Fruit fly (Drosophila melanogaster) whole organism, prepupa: ENCODE results near the gene CG44158.

ENCODE experiments used
- Blimp-1 ChIP-seq: fragments of 200-800 bp; sonication (Bioruptor generic); optimal IDR thresholded peaks from 3 replicates; lab custom pipeline; 2017; ENCODE audit warnings: missing biosample characterization, missing genetic modification characterization, mild to moderate bottlenecking, moderate library complexity, missing genetic modification reagents
- CG10669 ChIP-seq: fragments of 200-800 bp; sonication (Bioruptor generic); optimal IDR thresholded peaks from 3 replicates; lab custom pipeline; 2018; ENCODE audit warnings: missing biosample characterization, mild to moderate bottlenecking, missing genetic modification characterization, moderate library complexity
- CG11902 ChIP-seq: fragments of 200-800 bp; sonication (Bioruptor generic); optimal IDR thresholded peaks from 3 replicates; lab custom pipeline; 2016; ENCODE audit warnings: missing biosample characterization, missing genetic modification characterization
- CG15336 ChIP-seq: fragments of 200-800 bp; sonication (Bioruptor generic); IDR thresholded peaks from 2 replicates; pipeline ENCODE4 v1.3.6; 2022; ENCODE audit warnings: missing biosample characterization, missing genetic modification characterization
- CG16779 ChIP-seq: fragments of 200-800 bp; sonication (Bioruptor generic); optimal IDR thresholded peaks from 3 replicates; lab custom pipeline; 2017; ENCODE audit warnings: missing biosample characterization, mild to moderate bottlenecking, missing genetic modification characterization
- CG3032 ChIP-seq: fragments of 200-800 bp; optimal IDR thresholded peaks from 2 replicates; lab custom pipeline; 2019; ENCODE audit warnings: missing biosample characterization, mild to moderate bottlenecking, missing genetic modification characterization, moderate library complexity
- CG31627 ChIP-seq: fragments of 200-800 bp; sonication (Bioruptor generic); optimal IDR thresholded peaks from 3 replicates; lab custom pipeline; 2016; ENCODE audit warnings: missing biosample characterization, missing genetic modification characterization
- CG3919 ChIP-seq: fragments of 200-800 bp; sonication (Bioruptor generic); optimal IDR thresholded peaks from 3 replicates; lab custom pipeline; 2016; ENCODE audit warnings: missing biosample characterization, missing genetic modification characterization
- CG4318 ChIP-seq: fragments of 200-800 bp; sonication (Bioruptor generic); optimal IDR thresholded peaks from 3 replicates; lab custom pipeline; 2017; ENCODE audit warnings: missing biosample characterization, mild to moderate bottlenecking, missing genetic modification characterization
- CG6163 ChIP-seq: fragments of 200-800 bp; sonication (Bioruptor generic); IDR thresholded peaks from 3 replicates; pipeline ENCODE4 v1.3.6; 2022; ENCODE audit warnings: missing biosample characterization, missing genetic modification characterization
- CG6792 ChIP-seq: fragments of 200-800 bp; sonication (Bioruptor generic); optimal IDR thresholded peaks from 3 replicates; lab custom pipeline; 2016; ENCODE audit warnings: missing biosample characterization, missing genetic modification characterization
- CG6808 ChIP-seq: fragments of 200-800 bp; sonication (Bioruptor generic); optimal IDR thresholded peaks from 3 replicates; lab custom pipeline; 2017; ENCODE audit warnings: missing biosample characterization, missing genetic modification characterization, mild to moderate bottlenecking, moderate library complexity, missing genetic modification reagents
- CG7368 ChIP-seq: fragments of 200-800 bp; sonication (Bioruptor generic); optimal IDR thresholded peaks from 3 replicates; lab custom pipeline; 2016; ENCODE audit warnings: missing biosample characterization, missing genetic modification characterization
- CG8119 ChIP-seq: fragments of 200-800 bp; sonication (Bioruptor generic); IDR thresholded peaks from 3 replicates; pipeline ENCODE4 v1.3.6; 2022; ENCODE audit warnings: missing biosample characterization, missing genetic modification characterization
- CG8319 ChIP-seq: fragments of 200-800 bp; sonication (Bioruptor generic); optimal IDR thresholded peaks from 3 replicates; lab custom pipeline; 2016; ENCODE audit warnings: missing biosample characterization, missing genetic modification characterization
- CG8632 ChIP-seq: fragments of 200-800 bp; sonication (Bioruptor generic); optimal IDR thresholded peaks from 3 replicates; lab custom pipeline; 2016; ENCODE audit warnings: missing biosample characterization, missing genetic modification characterization
- CG9139 ChIP-seq: fragments of 200-800 bp; sonication (Bioruptor generic); optimal IDR thresholded peaks from 3 replicates; lab custom pipeline; 2017; ENCODE audit warnings: missing biosample characterization, mild to moderate bottlenecking, missing genetic modification characterization
- Eip75B ChIP-seq: fragments of 200-800 bp; sonication (Bioruptor generic); optimal IDR thresholded peaks from 3 replicates; lab custom pipeline; 2016; ENCODE audit warnings: missing biosample characterization, missing genetic modification characterization
- Eip93F ChIP-seq: fragments of 200-800 bp; sonication (Bioruptor generic); optimal IDR thresholded peaks from 2 replicates; lab custom pipeline; 2016; ENCODE audit warnings: missing biosample characterization, mild to moderate bottlenecking, missing genetic modification characterization
- Ets21C ChIP-seq: fragments of 200-800 bp; sonication (Bioruptor generic); optimal IDR thresholded peaks from 3 replicates; lab custom pipeline; 2016; ENCODE audit warnings: missing biosample characterization, missing genetic modification characterization
- Ets96B ChIP-seq: fragments of 200-800 bp; optimal IDR thresholded peaks from 2 replicates; lab custom pipeline; 2019; ENCODE audit warnings: missing biosample characterization, mild to moderate bottlenecking, missing genetic modification characterization, moderate library complexity
- Hr38 ChIP-seq: sonication (Bioruptor generic); optimal IDR thresholded peaks from 2 replicates; lab custom pipeline; 2016; ENCODE audit warnings: missing biosample characterization, missing genetic modification characterization
- OdsH ChIP-seq: fragments of 200-800 bp; sonication (Bioruptor generic); optimal IDR thresholded peaks from 3 replicates; lab custom pipeline; 2016; ENCODE audit warnings: missing biosample characterization, missing genetic modification characterization
- Smox ChIP-seq: fragments of 200-800 bp; sonication (Bioruptor generic); optimal IDR thresholded peaks from 3 replicates; lab custom pipeline; 2016; ENCODE audit warnings: missing biosample characterization, missing genetic modification characterization
- Sox102F ChIP-seq: fragments of 200-800 bp; sonication (Bioruptor generic); optimal IDR thresholded peaks from 2 replicates; lab custom pipeline; 2016; ENCODE audit warnings: missing biosample characterization, mild to moderate bottlenecking, missing genetic modification characterization
- Sox14 ChIP-seq: fragments of 200-800 bp; sonication (Bioruptor generic); optimal IDR thresholded peaks from 3 replicates; lab custom pipeline; 2016; ENCODE audit warnings: missing biosample characterization, missing genetic modification characterization
- Sox15 ChIP-seq: fragments of 200-800 bp; sonication (Bioruptor generic); optimal IDR thresholded peaks from 3 replicates; lab custom pipeline; 2016; ENCODE audit warnings: missing biosample characterization, missing genetic modification characterization
- achi ChIP-seq: fragments of 200-800 bp; sonication (Bioruptor generic); optimal IDR thresholded peaks from 3 replicates; lab custom pipeline; 2016; ENCODE audit warnings: missing biosample characterization, missing genetic modification characterization
- acj6 ChIP-seq: fragments of 200-800 bp; sonication (Bioruptor generic); optimal IDR thresholded peaks from 3 replicates; lab custom pipeline; 2016; ENCODE audit warnings: missing biosample characterization, missing genetic modification characterization
- cyc ChIP-seq: fragments of 200-800 bp; sonication (Bioruptor generic); optimal IDR thresholded peaks from 3 replicates; lab custom pipeline; 2016; ENCODE audit warnings: missing biosample characterization, missing genetic modification characterization
- eg ChIP-seq: fragments of 200-800 bp; sonication (Bioruptor generic); IDR thresholded peaks from 3 replicates; pipeline ENCODE4 v1.3.6; 2022; ENCODE audit warnings: missing biosample characterization, missing genetic modification characterization
- esn ChIP-seq: fragments of 200-800 bp; sonication (Bioruptor generic); optimal IDR thresholded peaks from 2 replicates; lab custom pipeline; 2016; ENCODE audit warnings: missing biosample characterization, mild to moderate bottlenecking, missing genetic modification characterization, moderate library complexity
- fd59A ChIP-seq: fragments of 200-800 bp; sonication (Bioruptor generic); optimal IDR thresholded peaks from 2 replicates; lab custom pipeline; 2017; ENCODE audit warnings: missing biosample characterization, mild to moderate bottlenecking, missing genetic modification characterization, missing genetic modification reagents
- fkh ChIP-seq: fragments of 200-800 bp; sonication (Bioruptor generic); optimal IDR thresholded peaks from 3 replicates; lab custom pipeline; 2017; ENCODE audit warnings: missing biosample characterization, mild to moderate bottlenecking, missing genetic modification characterization, moderate library complexity
- lz ChIP-seq: fragments of 200-800 bp; sonication (Bioruptor generic); optimal IDR thresholded peaks from 3 replicates; lab custom pipeline; 2016; ENCODE audit warnings: missing biosample characterization, missing genetic modification characterization
- pdm3 ChIP-seq: fragments of 200-800 bp; sonication (Bioruptor generic); optimal IDR thresholded peaks from 3 replicates; lab custom pipeline; 2016; ENCODE audit warnings: missing biosample characterization, missing genetic modification characterization
- spab ChIP-seq: fragments of 200-800 bp; sonication (Bioruptor generic); optimal IDR thresholded peaks from 2 replicates; lab custom pipeline; 2017; ENCODE audit warnings: missing biosample characterization, mild to moderate bottlenecking, missing genetic modification characterization, missing genetic modification reagents
- ss ChIP-seq, 2 experiments: fragments of 200-800 bp; sonication (Bioruptor generic); optimal IDR thresholded peaks; 2 replicates in 1 of 2; 3 replicates in 1 of 2; lab custom pipeline; 2017 to 2018; ENCODE audit warnings: mild to moderate bottlenecking in 2 of 2, missing biosample characterization in 2 of 2, missing genetic modification characterization in 2 of 2, moderate library complexity in 1 of 2
- svp ChIP-seq: fragments of 200-800 bp; sonication (Bioruptor generic); peaks from one replicate; lab custom pipeline; 2016; ENCODE audit warnings: missing biosample characterization, missing genetic modification characterization
- topi ChIP-seq: fragments of 200-800 bp; sonication (Bioruptor generic); optimal IDR thresholded peaks from 3 replicates; lab custom pipeline; 2016; ENCODE audit warnings: missing biosample characterization, missing genetic modification characterization
- vri ChIP-seq: fragments of 200-800 bp; sonication (Bioruptor generic); optimal IDR thresholded peaks from 3 replicates; lab custom pipeline; 2016; ENCODE audit warnings: missing biosample characterization, mild to moderate bottlenecking, missing genetic modification characterization

CG44158 gene

DNA sequence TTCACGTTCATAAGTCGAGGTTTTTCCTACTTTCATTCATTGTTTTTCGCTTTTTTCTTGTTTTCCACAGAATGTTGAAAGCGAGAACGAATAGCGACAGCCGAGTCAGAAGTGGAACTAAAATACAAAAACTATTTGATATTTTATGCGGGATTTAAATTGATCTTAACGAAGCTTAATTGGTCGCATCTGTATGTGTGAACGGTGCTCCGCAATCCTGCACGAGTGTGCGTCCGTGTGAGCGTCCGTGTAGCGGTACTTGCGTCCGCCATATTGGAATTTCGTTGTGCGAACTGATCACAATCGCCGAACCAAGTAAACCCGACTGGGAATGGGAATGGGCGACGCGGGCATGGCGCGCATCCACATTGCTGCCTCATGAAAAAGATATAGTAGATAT is 23.6 kb downstream of the CG44158 start:
- TF ChIP-seq Blimp-1 (GFP tag; lab: Kevin White, UChicago) (no peak), fkh (GFP tag; lab: Kevin White, UChicago) (no peak), CG7368 (GFP tag; lab: Kevin White, UChicago) (no peak), CG6808 (GFP tag; lab: Kevin White, UChicago) (no peak), vri (no peak), esn (GFP tag; lab: Kevin White, UChicago) (no peak), fd59A (no peak), acj6 (GFP tag; lab: Kevin White, UChicago) (no peak), svp (GFP tag; lab: Kevin White, UChicago) (no peak), Sox14 (no peak), CG3919 (no peak), pdm3 (GFP tag; lab: Kevin White, UChicago) (no peak), CG6792 (no peak), CG4318 (GFP tag; lab: Kevin White, UChicago) (no peak), CG10669 (GFP tag; lab: Kevin White, UChicago) (no peak), Sox15 (GFP tag; lab: Kevin White, UChicago) (no peak), achi (GFP tag; lab: Kevin White, UChicago) (no peak)

DNA sequence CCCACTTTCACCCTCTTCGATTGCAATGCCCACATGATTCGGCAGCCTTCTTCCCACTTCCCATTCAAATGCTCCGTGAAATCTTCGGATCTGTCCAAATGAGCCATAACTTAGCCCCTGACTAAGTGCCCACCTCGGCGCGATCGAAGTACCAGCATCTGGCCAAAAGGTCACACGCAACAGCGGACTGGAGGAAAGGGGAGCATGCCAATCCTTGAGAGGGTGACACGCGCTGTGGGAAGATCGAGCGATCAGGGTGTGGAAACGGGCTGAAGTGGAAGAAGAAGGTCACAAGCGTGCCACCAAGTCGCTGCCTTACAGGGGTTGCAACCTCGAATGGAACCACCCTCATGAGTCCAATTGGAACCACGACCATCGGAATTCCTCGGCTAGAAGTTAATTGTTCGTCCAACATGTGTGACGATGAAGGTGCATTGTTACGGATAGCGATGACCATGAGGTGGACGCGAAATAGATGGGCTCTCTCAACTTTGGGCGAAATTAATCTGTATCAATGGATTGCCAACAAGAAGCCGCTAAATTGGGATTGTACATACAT is 26.2 kb downstream of the CG44158 start:
- TF ChIP-seq CG4318 (GFP tag; lab: Kevin White, UChicago) (no peak), OdsH (GFP tag; lab: Kevin White, UChicago) (no peak), Ets21C (no peak), ss (GFP tag; optimal IDR thresholded peaks at IDR 0.05; lab: Kevin White, UChicago) (no peak), spab (GFP tag; lab: Kevin White, UChicago) (no peak), CG11902 (GFP tag; lab: Kevin White, UChicago) (no peak), acj6 (GFP tag; lab: Kevin White, UChicago) (no peak)
- TF ChIP-seq, all 60 proteins: peak for 0

DNA sequence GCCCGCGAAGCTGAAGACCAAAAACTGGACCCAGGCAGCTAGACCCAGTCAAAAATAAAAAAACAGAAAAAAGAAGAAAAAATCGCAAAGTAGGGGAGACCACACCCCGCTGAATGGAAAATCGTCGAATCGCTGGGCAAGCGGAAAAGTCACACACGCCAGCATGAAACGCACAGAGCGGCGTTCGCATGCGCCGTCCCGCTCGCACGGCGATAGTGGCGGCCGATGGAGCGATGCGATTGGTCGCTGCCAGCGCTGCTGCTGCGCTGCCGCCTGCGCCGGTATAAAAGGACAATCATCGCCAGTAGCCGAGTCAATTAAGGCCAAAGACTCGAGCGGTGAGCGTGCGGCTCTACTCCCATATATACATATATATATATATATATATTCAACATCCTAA is 27.3 kb downstream of the CG44158 start, which contains the start of gene repo:
repo (plus strand) TSS at position 314 of the 400 bp plus-strand sequence.
- TF ChIP-seq Eip93F (GFP tag; lab: Kevin White, UChicago) (no peak), CG6163 (GFP tag; lab: Robert Waterston, UW) (0 out of 3 replicates have a peak, but pooled peaks have one; percentile 7)

DNA sequence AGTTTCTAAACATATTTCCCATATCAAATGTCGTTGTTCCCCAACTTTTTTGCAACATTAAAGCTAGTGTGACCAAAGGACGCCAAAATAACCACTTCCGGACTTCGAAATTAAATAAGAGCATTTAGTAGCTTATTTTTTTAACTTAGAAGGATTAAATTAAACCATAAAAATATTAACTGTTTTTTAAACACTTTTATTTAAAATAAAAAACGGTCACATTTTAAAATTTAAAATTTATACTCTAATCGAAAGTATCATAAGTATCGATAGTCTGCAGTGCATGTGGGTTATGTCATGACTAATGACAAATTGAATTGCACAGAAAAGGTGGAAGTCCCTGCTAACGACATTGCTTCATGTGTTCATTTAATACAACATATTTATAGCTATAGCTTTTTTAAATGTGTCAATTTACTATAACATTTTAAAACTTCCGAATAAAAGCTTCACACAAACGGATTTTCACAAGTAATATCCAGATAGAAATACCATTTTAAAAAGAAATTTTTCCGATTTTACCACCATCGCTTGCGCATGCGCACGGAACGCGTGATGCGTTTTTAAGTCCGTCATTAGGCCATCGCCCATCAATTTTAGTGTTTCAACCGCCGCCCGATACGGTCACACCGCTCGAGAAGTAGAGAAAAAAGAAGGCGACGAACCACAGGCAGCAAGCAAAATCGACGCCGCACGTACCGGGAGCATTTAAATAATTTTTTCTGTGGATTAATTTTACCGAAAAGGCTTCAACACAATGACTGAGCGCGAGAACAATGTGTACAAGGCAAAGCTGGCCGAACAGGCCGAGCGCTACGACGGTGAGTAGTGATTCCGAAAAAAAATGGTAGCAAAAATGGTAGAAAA is 33.7 kb downstream of the CG44158 start, which contains the start of the genes CG7156 and 14-3-3epsilon:
CG7156 (minus strand) TSS at position 71 of the 867 bp plus-strand sequence.
14-3-3epsilon (plus strand) TSS at position 443 of the 867 bp plus-strand sequence.
- TF ChIP-seq CG9139 (peak; percentile 56), CG6808 (GFP tag; lab: Kevin White, UChicago) (peak; percentile 44), CG3032 (tag; lab: Kevin White, UChicago) (no peak), CG8632 (GFP tag; lab: Kevin White, UChicago) (peak; percentile 18), cyc (GFP tag; lab: Kevin White, UChicago) (peak; percentile 3), lz (GFP tag; lab: Kevin White, UChicago) (peak; percentile 30), fkh (GFP tag; lab: Kevin White, UChicago) (no peak), achi (GFP tag; lab: Kevin White, UChicago) (peak; percentile 48), Smox (GFP tag; lab: Kevin White, UChicago) (peak; percentile 28), Blimp-1 (GFP tag; lab: Kevin White, UChicago) (peak; percentile 10), CG31627 (GFP tag; lab: Kevin White, UChicago) (peak; percentile 0), Sox15 (GFP tag; lab: Kevin White, UChicago) (no peak), Eip93F (GFP tag; lab: Kevin White, UChicago) (no peak), CG8119 (GFP tag; lab: Robert Waterston, UW) (peak; percentile 19; the same call in 1 of the 3 replicates), pdm3 (GFP tag; lab: Kevin White, UChicago) (no peak), CG8319 (GFP tag; lab: Kevin White, UChicago) (no peak), Ets96B (tag; lab: Kevin White, UChicago) (no peak), Sox14 (no peak), Hr38 (no peak), svp (GFP tag; lab: Kevin White, UChicago) (peak; percentile 48), acj6 (GFP tag; lab: Kevin White, UChicago) (peak; percentile 6), esn (GFP tag; lab: Kevin White, UChicago) (peak; percentile 64), CG15336 (GFP tag; lab: Robert Waterston, UW) (peak; percentile 16; the same call in 1 of the 2 replicates), CG16779 (tag; lab: Kevin White, UChicago) (peak; percentile 25), eg (GFP tag; lab: Robert Waterston, UW) (0 out of 3 replicates have a peak, but pooled peaks have one; percentile 49), Eip75B (GFP tag; lab: Kevin White, UChicago) (peak; percentile 23), Sox102F (GFP tag; lab: Kevin White, UChicago) (no peak), CG10669 (GFP tag; lab: Kevin White, UChicago) (no peak), CG6163 (GFP tag; lab: Robert Waterston, UW) (0 out of 3 replicates have a peak, but pooled peaks have one; percentile 31), topi (GFP tag; lab: Kevin White, UChicago) (peak; percentile 20), CG6792 (peak; percentile 17)
